Worm (Caenorhabditis elegans) whole organism, young adult: ENCODE measurements around the gene T22F3.12.

Experiments
- B0261.1 ChIP-seq: sonication (generic microtip); optimal IDR thresholded peaks from 2 replicates; lab custom pipeline; 2016; ENCODE audit warnings: mild to moderate bottlenecking, missing genetic modification characterization, moderate library complexity, missing compliant biosample characterization
- C06A6.2 ChIP-seq: fragments of 200-800 bp; sonication (Bioruptor generic); conservative IDR thresholded peaks from 2 replicates; pipeline ENCODE4 v1.3.6; 2022; ENCODE audit warnings: missing genetic modification characterization, missing compliant biosample characterization
- F10E7.11 ChIP-seq: sonication (generic microtip); optimal IDR thresholded peaks from 2 replicates; lab custom pipeline; 2017; ENCODE audit warnings: mild to moderate bottlenecking, missing genetic modification characterization, moderate library complexity, missing compliant biosample characterization
- F22D6.2 ChIP-seq: sonication (generic microtip); optimal IDR thresholded peaks from 2 replicates; lab custom pipeline; 2016; ENCODE audit warnings: mild to moderate bottlenecking, missing genetic modification characterization, missing compliant biosample characterization
- F23B12.7 ChIP-seq: sonication (generic microtip); optimal IDR thresholded peaks from 2 replicates; lab custom pipeline; 2017; ENCODE audit warnings: missing genetic modification characterization, mild to moderate bottlenecking, missing compliant biosample characterization, antibody characterized with exemption, moderate library complexity; ENCODE audit not compliant: insufficient read depth
- F52B5.7 ChIP-seq: sonication (generic microtip); optimal IDR thresholded peaks from 2 replicates; lab custom pipeline; 2016; ENCODE audit warnings: mild to moderate bottlenecking, missing genetic modification characterization, missing compliant biosample characterization
- Y53F4B.3 ChIP-seq: fragments of 200-800 bp; sonication (Bioruptor generic); IDR thresholded peaks from 2 replicates; pipeline ENCODE4 v1.3.6; 2022; ENCODE audit warnings: missing genetic modification reagents, missing genetic modification characterization, missing compliant biosample characterization
- Y53G8AR.9 ChIP-seq: fragments of 200-800 bp; sonication (Bioruptor generic); conservative IDR thresholded peaks from 2 replicates; pipeline ENCODE4 v1.3.6; 2022; ENCODE audit warnings: missing genetic modification reagents, missing genetic modification characterization, missing compliant biosample characterization
- Y56A3A.18 ChIP-seq: fragments of 200-800 bp; sonication (Bioruptor generic); IDR thresholded peaks from 2 replicates; pipeline ENCODE4 v1.3.6; 2022; ENCODE audit warnings: missing genetic modification reagents, missing genetic modification characterization, missing compliant biosample characterization
- Y79H2A.3 ChIP-seq: fragments of 200-800 bp; sonication (Bioruptor generic); conservative IDR thresholded peaks from 2 replicates; pipeline ENCODE4 v1.3.6; 2022; ENCODE audit warnings: missing genetic modification reagents, missing genetic modification characterization, missing compliant biosample characterization
- aptf-3 ChIP-seq: fragments of 200-800 bp; sonication (Bioruptor generic); IDR thresholded peaks from 2 replicates; pipeline ENCODE4 v1.3.6; 2022; ENCODE audit warnings: missing genetic modification characterization, missing compliant biosample characterization
- attf-3 ChIP-seq: fragments of 200-800 bp; sonication (Bioruptor generic); conservative IDR thresholded peaks from 2 replicates; pipeline ENCODE4 v1.3.6; 2022; ENCODE audit warnings: missing genetic modification reagents, missing genetic modification characterization, missing compliant biosample characterization
- attf-5 ChIP-seq: fragments of 200-800 bp; sonication (Bioruptor generic); optimal IDR thresholded peaks from 2 replicates; lab custom pipeline; 2018; ENCODE audit warnings: mild to moderate bottlenecking, missing genetic modification characterization, missing compliant biosample characterization
- attf-6 ChIP-seq: fragments of 200-800 bp; sonication (Bioruptor generic); IDR thresholded peaks from 2 replicates; pipeline ENCODE4 v1.3.6; 2022; ENCODE audit warnings: missing genetic modification reagents, missing genetic modification characterization, missing compliant biosample characterization
- bed-1 ChIP-seq: fragments of 200-800 bp; sonication (Bioruptor generic); IDR thresholded peaks from 2 replicates; pipeline ENCODE4 v1.3.6; 2022; ENCODE audit warnings: missing genetic modification reagents, missing genetic modification characterization, missing compliant biosample characterization
- bed-2 ChIP-seq: fragments of 200-800 bp; sonication (Bioruptor generic); IDR thresholded peaks from 2 replicates; pipeline ENCODE4 v1.3.6; 2022; ENCODE audit warnings: missing genetic modification reagents, missing genetic modification characterization, missing compliant biosample characterization
- ceh-100 ChIP-seq: fragments of 200-800 bp; sonication (Bioruptor generic); IDR thresholded peaks from 2 replicates; pipeline ENCODE4 v1.3.6; 2022; ENCODE audit warnings: missing genetic modification reagents, missing genetic modification characterization, missing compliant biosample characterization
- ceh-79 ChIP-seq: sonication (generic microtip); optimal IDR thresholded peaks from 2 replicates; lab custom pipeline; 2017; ENCODE audit warnings: mild to moderate bottlenecking, missing genetic modification characterization, missing compliant biosample characterization
- chd-7 ChIP-seq: sonication (generic microtip); optimal IDR thresholded peaks from 2 replicates; lab custom pipeline; 2016; ENCODE audit warnings: mild to moderate bottlenecking, missing genetic modification characterization, moderate library complexity, missing compliant biosample characterization
- dpff-1 ChIP-seq: sonication (generic microtip); optimal IDR thresholded peaks from 2 replicates; lab custom pipeline; 2017; ENCODE audit warnings: mild to moderate bottlenecking, missing genetic modification characterization, missing compliant biosample characterization
- dpl-1 ChIP-seq: fragments of 150-350 bp; optimal IDR thresholded peaks from 2 replicates; lab custom pipeline; 2014; ENCODE audit warnings: missing biosample characterization, missing genetic modification reagents, missing genetic modification characterization
- egl-44 ChIP-seq: fragments of 200-800 bp; sonication (Bioruptor generic); IDR thresholded peaks from 2 replicates; pipeline ENCODE4 v1.3.6; 2022; ENCODE audit warnings: missing genetic modification reagents, missing genetic modification characterization, missing compliant biosample characterization
- fkh-3 ChIP-seq: sonication (generic microtip); optimal IDR thresholded peaks from 2 replicates; lab custom pipeline; 2016; ENCODE audit warnings: mild to moderate bottlenecking, missing genetic modification characterization, missing compliant biosample characterization
- gei-17 ChIP-seq: fragments of 200-800 bp; sonication (Bioruptor generic); optimal IDR thresholded peaks from 2 replicates; lab custom pipeline; 2018; ENCODE audit warnings: mild to moderate bottlenecking, missing genetic modification characterization, missing compliant biosample characterization
- hrde-1 ChIP-seq: sonication (generic microtip); optimal IDR thresholded peaks from 2 replicates; lab custom pipeline; 2016; ENCODE audit warnings: missing genetic modification characterization, mild to moderate bottlenecking, missing compliant biosample characterization, moderate library complexity, missing genotype, missing genetic modification reagents, borderline replicate concordance
- lag-1 ChIP-seq: fragments of 200-800 bp; sonication (Bioruptor generic); IDR thresholded peaks from 2 replicates; pipeline ENCODE4 v1.3.6; 2022; ENCODE audit warnings: missing genetic modification reagents, missing genetic modification characterization, missing compliant biosample characterization
- lin-35 ChIP-seq, 3 experiments: fragments of 150-350 bp in 2 of 3; sonication (generic microtip) in 1 of 3; optimal IDR thresholded peaks; 2 replicates each; lab custom pipeline; 2014 to 2018; ENCODE audit warnings: missing biosample characterization in 3 of 3, missing genetic modification characterization in 3 of 3, missing genetic modification reagents in 3 of 3
- lir-1 ChIP-seq: fragments of 200-800 bp; sonication (Bioruptor generic); conservative IDR thresholded peaks from 2 replicates; pipeline ENCODE4 v1.3.6; 2022; ENCODE audit warnings: missing genetic modification reagents, missing genetic modification characterization, missing compliant biosample characterization
- mel-28 ChIP-seq: sonication (generic microtip); optimal IDR thresholded peaks from 2 replicates; lab custom pipeline; 2016; ENCODE audit warnings: borderline replicate concordance, mild to moderate bottlenecking, missing genetic modification characterization, missing compliant biosample characterization
- mes-4 ChIP-seq: sonication (generic microtip); optimal IDR thresholded peaks from 2 replicates; lab custom pipeline; 2016; ENCODE audit warnings: missing genotype, missing genetic modification characterization, missing compliant biosample characterization
- mxl-1 ChIP-seq: sonication (generic microtip); optimal IDR thresholded peaks from 2 replicates; lab custom pipeline; 2016; ENCODE audit warnings: missing genetic modification characterization, missing compliant biosample characterization
- nfya-1 ChIP-seq: sonication (generic microtip); optimal IDR thresholded peaks from 2 replicates; lab custom pipeline; 2017; ENCODE audit warnings: antibody characterized with exemption, missing compliant biosample characterization, missing genetic modification characterization, borderline replicate concordance; ENCODE audit not compliant: insufficient read depth
- nfyb-1 ChIP-seq: fragments of 200-800 bp; sonication (Bioruptor generic); IDR thresholded peaks from 2 replicates; pipeline ENCODE4 v1.3.6; 2022; ENCODE audit warnings: missing genetic modification reagents, missing genetic modification characterization, missing compliant biosample characterization
- nhr-179 ChIP-seq: sonication (generic microtip); optimal IDR thresholded peaks from 2 replicates; lab custom pipeline; 2016; ENCODE audit warnings: mild to moderate bottlenecking, missing genetic modification characterization, missing compliant biosample characterization
- nhr-27 ChIP-seq: fragments of 200-800 bp; sonication (Bioruptor generic); optimal IDR thresholded peaks from 2 replicates; lab custom pipeline; 2018; ENCODE audit warnings: mild to moderate bottlenecking, missing genetic modification characterization, moderate library complexity, missing compliant biosample characterization
- pbrm-1 ChIP-seq: fragments of 200-800 bp; sonication (Bioruptor generic); IDR thresholded peaks from 2 replicates; pipeline ENCODE4 v1.3.6; 2022; ENCODE audit warnings: missing genetic modification reagents, missing genetic modification characterization, missing compliant biosample characterization
- pha-4 ChIP-seq: fragments of 150-350 bp; sonication (generic microtip); optimal IDR thresholded peaks from 2 replicates; lab custom pipeline; 2014; ENCODE audit warnings: missing biosample characterization, missing genetic modification reagents, missing genetic modification characterization
- rpc-1 ChIP-seq, 2 experiments: fragments of 150-350 bp in 1 of 2; sonication (generic microtip) in 1 of 2; optimal IDR thresholded peaks; 2 replicates each; lab custom pipeline; 2014 to 2018; ENCODE audit warnings: missing biosample characterization in 1 of 2, missing genetic modification characterization in 1 of 2, missing genetic modification reagents in 1 of 2, missing genotype in 1 of 2
- sdz-38 ChIP-seq: sonication (generic microtip); optimal IDR thresholded peaks from 2 replicates; lab custom pipeline; 2016; ENCODE audit warnings: missing genotype, missing genetic modification characterization, missing compliant biosample characterization
- snpc-1.1 ChIP-seq: sonication (generic microtip); optimal IDR thresholded peaks from 2 replicates; lab custom pipeline; 2017; ENCODE audit warnings: missing genetic modification characterization, mild to moderate bottlenecking, missing compliant biosample characterization, antibody characterized with exemption, moderate library complexity, missing genotype, missing genetic modification reagents; ENCODE audit not compliant: insufficient read depth
- somi-1 ChIP-seq: fragments of 200-800 bp; sonication (Bioruptor generic); optimal IDR thresholded peaks from 2 replicates; lab custom pipeline; 2018; ENCODE audit warnings: mild to moderate bottlenecking, missing genetic modification characterization, missing compliant biosample characterization
- sptf-2 ChIP-seq: fragments of 200-800 bp; sonication (Bioruptor generic); optimal IDR thresholded peaks from 2 replicates; lab custom pipeline; 2018; ENCODE audit warnings: mild to moderate bottlenecking, missing genetic modification characterization, missing compliant biosample characterization
- tbp1 ChIP-seq: fragments of 200-800 bp; sonication (Bioruptor generic); optimal IDR thresholded peaks from 2 replicates; lab custom pipeline; 2018; ENCODE audit warnings: mild to moderate bottlenecking, missing genetic modification characterization, missing compliant biosample characterization
- tlf-1 ChIP-seq: fragments of 200-800 bp; sonication (Bioruptor generic); optimal IDR thresholded peaks from 2 replicates; lab custom pipeline; 2018; ENCODE audit warnings: mild to moderate bottlenecking, missing genetic modification characterization, missing compliant biosample characterization
- unc-62 ChIP-seq: fragments of 150-350 bp; optimal IDR thresholded peaks from 2 replicates; lab custom pipeline; 2014; ENCODE audit warnings: missing biosample characterization, missing genetic modification reagents, missing genetic modification characterization
- ztf-22 ChIP-seq: fragments of 200-800 bp; sonication (Bioruptor generic); optimal IDR thresholded peaks from 2 replicates; lab custom pipeline; 2018; ENCODE audit warnings: mild to moderate bottlenecking, missing genetic modification characterization, moderate library complexity, missing compliant biosample characterization
- ztf-25 ChIP-seq: fragments of 200-800 bp; sonication (Bioruptor generic); IDR thresholded peaks from 2 replicates; pipeline ENCODE4 v1.3.6; 2022; ENCODE audit warnings: missing genetic modification reagents, missing genetic modification characterization, missing compliant biosample characterization
- ztf-26 ChIP-seq: sonication (generic microtip); optimal IDR thresholded peaks from 2 replicates; lab custom pipeline; 2017; ENCODE audit warnings: missing genetic modification characterization, missing compliant biosample characterization
- ztf-3 ChIP-seq: fragments of 200-800 bp; sonication (Bioruptor generic); optimal IDR thresholded peaks from 2 replicates; lab custom pipeline; 2018; ENCODE audit warnings: mild to moderate bottlenecking, missing genetic modification characterization, missing compliant biosample characterization

The T22F3.12 gene

ce11 chrV:3578813-3579212 lies 13.2 kb downstream of the T22F3.12 start, which contains the start of gene pygl-1 (continued):
- peak; percentile 59 for TF ChIP-seq tbp1
- TF ChIP-seq sdz-38 (tag; lab: Kevin White, UChicago), result no peak
- no peak for TF ChIP-seq mxl-1 (tag; lab: Kevin White, UChicago)
- 0 out of 2 replicates have a peak, but pooled peaks have one; percentile 33 for TF ChIP-seq bed-2 (GFP tag; lab: Robert Waterston, UW)
- TF ChIP-seq ztf-3, result no peak
- no peak for TF ChIP-seq dpff-1
- no peak for TF ChIP-seq nhr-27
- no peak for TF ChIP-seq ceh-79 (tag; lab: Kevin White, UChicago)
- TF ChIP-seq pha-4 (tag; lab: Kevin White, UChicago), result no peak
- no peak for TF ChIP-seq nfyb-1 (GFP tag; lab: Robert Waterston, UW)
- no peak for TF ChIP-seq Y56A3A.18 (GFP tag; lab: Robert Waterston, UW)
- peak; percentile 64 for TF ChIP-seq Y53G8AR.9 (GFP tag; lab: Robert Waterston, UW)
- no peak for TF ChIP-seq ztf-22 (GFP tag; lab: Kevin White, UChicago)
- peak; percentile 94 for TF ChIP-seq tlf-1 (GFP tag; lab: Kevin White, UChicago)
- peak; percentile 84 for TF ChIP-seq attf-3 (GFP tag; lab: Robert Waterston, UW)
- no peak for TF ChIP-seq bed-1
- no peak for TF ChIP-seq mes-4 (tag; lab: Kevin White, UChicago)
- no peak for TF ChIP-seq F23B12.7 (tag; lab: Kevin White, UChicago)
- no peak for TF ChIP-seq mel-28 (tag; lab: Kevin White, UChicago)
- peak; percentile 81 for TF ChIP-seq attf-6 (GFP tag; lab: Robert Waterston, UW)
- TF ChIP-seq somi-1, result no peak
- TF ChIP-seq snpc-1.1, result peak; percentile 63
- TF ChIP-seq ztf-26 (tag; lab: Kevin White, UChicago), result no peak
- TF ChIP-seq gei-17 (GFP tag; lab: Kevin White, UChicago), result no peak
- TF ChIP-seq chd-7 (tag; lab: Kevin White, UChicago), result no peak
- no peak for TF ChIP-seq sptf-2 (GFP tag; lab: Kevin White, UChicago)
- TF ChIP-seq dpl-1 (GFP tag; lab: Kevin White, UChicago), result peak; percentile 94
- TF ChIP-seq hrde-1, result peak; percentile 71
- no peak for TF ChIP-seq nfya-1 (tag; lab: Kevin White, UChicago)
- no peak for TF ChIP-seq egl-44 (GFP tag; lab: Robert Waterston, UW)
- no peak for TF ChIP-seq attf-5 (GFP tag; lab: Kevin White, UChicago)
- TF ChIP-seq rpc-1 (optimal IDR thresholded peaks at IDR 0.05; lab: Kevin White, UChicago), result no peak
- no peak for TF ChIP-seq rpc-1 (tag; optimal IDR thresholded peaks at IDR 0.05; lab: Kevin White, UChicago)
- no peak for TF ChIP-seq ztf-25 (GFP tag; lab: Robert Waterston, UW)
- no peak for TF ChIP-seq F10E7.11 (tag; lab: Kevin White, UChicago)
- peak; percentile 84 for TF ChIP-seq Y79H2A.3
- TF ChIP-seq nhr-179 (tag; lab: Kevin White, UChicago), result no peak
- no peak for TF ChIP-seq F52B5.7 (tag; lab: Kevin White, UChicago)
- TF ChIP-seq fkh-3 (tag; lab: Kevin White, UChicago), result no peak
- peak in 2 of 3 experiments; percentile 35 to 90 for TF ChIP-seq lin-35 (GFP tag; optimal IDR thresholded peaks at IDR 0.05; lab: Kevin White, UChicago)
- TF ChIP-seq lag-1 (GFP tag; lab: Robert Waterston, UW), result no peak
- TF ChIP-seq C06A6.2 (GFP tag; lab: Robert Waterston, UW), result no peak
- TF ChIP-seq ceh-100, result no peak
- peak; percentile 74; the same call in 1 of the 2 replicates for TF ChIP-seq pbrm-1 (GFP tag; lab: Robert Waterston, UW)
- TF ChIP-seq Y53F4B.3, result no peak
- no peak for TF ChIP-seq B0261.1 (tag; lab: Kevin White, UChicago)
- peak; percentile 71 for TF ChIP-seq lir-1
- no peak for TF ChIP-seq aptf-3 (GFP tag; lab: Robert Waterston, UW)
- no peak for TF ChIP-seq unc-62
- no peak for TF ChIP-seq F22D6.2 (tag; lab: Kevin White, UChicago)
